Worm (Caenorhabditis elegans): ENCODE data around the gene sos-1.

- TF ChIP-seq dao-5 (tag; optimal IDR thresholded peaks at IDR 0.05): no peak
- no peak for TF ChIP-seq W03F9.2 (tag; optimal IDR thresholded peaks at IDR 0.05)
Observed at ce11 chrV:4570833-4571232, 21.7 kb upstream of the sos-1 start, which contains the start of gene Y61A9LA.3.

Data from whole organism, L4/young adult.